Worm (Caenorhabditis elegans): ENCODE results near the gene fipr-25.

The fipr-25 gene

DNA sequence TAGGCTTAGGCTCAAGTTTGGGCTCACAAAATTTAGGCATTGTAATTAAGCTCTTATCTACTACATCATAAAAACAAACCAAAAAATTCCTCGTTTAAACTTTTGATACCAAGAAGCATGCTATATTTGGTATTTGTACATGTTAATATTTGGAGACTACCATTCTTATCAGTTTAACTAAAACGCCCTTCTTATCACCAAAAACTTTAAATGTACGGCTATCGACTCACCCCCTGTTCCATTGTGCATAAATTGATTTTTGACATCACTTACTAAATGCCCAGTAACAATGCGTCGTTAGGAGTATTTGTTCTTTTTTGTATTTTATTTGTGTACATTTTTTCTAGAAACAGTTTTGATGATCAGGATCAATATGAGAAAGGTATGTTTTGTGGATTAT, 30.2 kb upstream of the fipr-25 start, which contains the start of gene T06A1.5:
Gene T06A1.5, plus strand, starts transcription at position 209 of the 400 bp plus-strand sequence.
- TF ChIP-seq F13C5.2 (tag; optimal IDR thresholded peaks at IDR 0.05), result no peak
- no peak for TF ChIP-seq tbx-37 (GFP tag; conservative IDR thresholded peaks at IDR 0.05)
- no peak for TF ChIP-seq ama-1 (optimal IDR thresholded peaks at IDR 0.05)
- TF ChIP-seq pes-1 (GFP tag; IDR thresholded peaks at IDR 0.05), result no peak
- no peak for TF ChIP-seq flt-1 (GFP tag; IDR thresholded peaks at IDR 0.05)
- no peak for TF ChIP-seq scrt-1 (GFP tag; IDR thresholded peaks at IDR 0.05)
- TF ChIP-seq ets-7 (tag; optimal IDR thresholded peaks at IDR 0.05), result no peak
- no peak for TF ChIP-seq ceh-13 (GFP tag; optimal IDR thresholded peaks at IDR 0.05)
- no peak for TF ChIP-seq B0310.2 (tag; optimal IDR thresholded peaks at IDR 0.05)
- no peak for TF ChIP-seq hmbx-1 (tag; optimal IDR thresholded peaks at IDR 0.05)
- no peak for TF ChIP-seq ceh-36 (tag; optimal IDR thresholded peaks at IDR 0.05)

DNA sequence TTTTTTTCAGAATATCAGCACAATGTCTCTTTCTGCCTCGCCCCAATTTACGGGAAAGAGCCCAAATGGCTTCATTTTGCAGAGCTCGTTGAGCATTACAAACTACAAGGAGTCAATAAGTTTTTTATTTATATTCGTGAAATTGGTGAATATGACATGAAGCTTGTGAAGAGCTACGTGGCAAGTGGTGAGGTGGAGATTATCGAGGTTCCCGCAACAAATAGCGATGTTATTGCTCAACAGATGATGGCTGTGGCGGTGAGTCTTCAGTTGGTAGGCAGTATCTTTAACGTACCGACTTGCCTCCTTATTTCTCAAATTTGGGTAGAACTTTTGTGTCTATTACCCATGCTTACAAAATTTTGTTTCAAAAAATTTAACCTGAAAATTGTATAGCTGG, 28.7 kb upstream of the fipr-25 start:
- no peak for TF ChIP-seq tbx-37 (GFP tag; conservative IDR thresholded peaks at IDR 0.05)
- no peak for TF ChIP-seq B0310.2 (tag; optimal IDR thresholded peaks at IDR 0.05)
- TF ChIP-seq sea-1 (GFP tag; conservative IDR thresholded peaks at IDR 0.05), result no peak
- TF ChIP-seq hmg-4 (GFP tag; optimal IDR thresholded peaks at IDR 0.05), result no peak
- no peak for TF ChIP-seq ets-7 (tag; optimal IDR thresholded peaks at IDR 0.05)
- no peak for TF ChIP-seq aly-1 (tag; optimal IDR thresholded peaks at IDR 0.05)
- no peak for TF ChIP-seq pes-1 (GFP tag; IDR thresholded peaks at IDR 0.05)
- no peak for TF ChIP-seq scrt-1 (GFP tag; IDR thresholded peaks at IDR 0.05)
- TF ChIP-seq ceh-13 (GFP tag; optimal IDR thresholded peaks at IDR 0.05), result no peak
- TF ChIP-seq tra-4 (tag; optimal IDR thresholded peaks at IDR 0.05), result no peak

DNA sequence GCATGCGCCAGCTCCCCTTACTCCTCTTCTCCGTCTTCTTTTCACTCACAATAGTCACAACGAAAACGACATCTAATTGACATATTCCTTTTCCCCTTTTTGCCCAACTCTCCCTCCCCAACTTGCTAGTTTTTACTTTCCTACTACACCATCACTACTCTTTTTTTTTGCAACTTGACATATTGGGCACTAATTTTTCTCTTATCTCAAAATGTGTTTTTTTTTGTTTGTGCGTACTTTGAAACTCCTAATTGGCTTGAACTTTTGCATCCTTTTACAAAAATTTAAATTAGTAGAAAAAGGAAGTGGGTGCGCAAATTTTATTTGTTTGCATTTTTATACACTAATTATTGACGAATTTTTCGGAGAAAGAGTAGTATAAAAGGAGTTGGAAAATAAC, 21.7 kb upstream of the fipr-25 start:
- TF ChIP-seq hnd-1 (tag; optimal IDR thresholded peaks at IDR 0.05) (no peak), pes-1 (GFP tag; IDR thresholded peaks at IDR 0.05) (no peak), hmbx-1 (tag; optimal IDR thresholded peaks at IDR 0.05) (no peak), ama-1 (optimal IDR thresholded peaks at IDR 0.05) (no peak), hmg-4 (GFP tag; optimal IDR thresholded peaks at IDR 0.05) (no peak)

DNA sequence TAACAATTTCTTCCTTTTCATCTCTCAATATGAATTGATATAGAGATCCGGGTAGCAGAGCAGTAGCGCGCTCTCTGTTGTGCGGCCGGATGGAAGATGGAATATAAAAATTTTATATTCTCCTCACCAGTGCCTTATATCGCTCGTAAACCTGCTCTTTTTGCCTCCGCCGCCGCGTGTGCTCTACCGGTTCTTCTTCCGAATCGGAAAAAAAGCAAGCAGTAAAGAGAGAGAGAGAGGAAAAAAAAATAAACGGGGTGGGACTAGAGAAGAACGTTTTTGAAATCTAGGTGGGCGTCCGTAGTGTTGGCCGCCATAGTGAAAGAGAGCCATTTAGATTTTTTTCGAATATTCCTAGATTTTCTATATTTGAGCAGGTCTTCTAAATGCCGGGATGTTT, 19.2 kb upstream of the fipr-25 start, which contains the start of gene glb-25:
Gene glb-25, plus strand, starts transcription at position 301 of the 400 bp plus-strand sequence.
- TF ChIP-seq tbx-37 (GFP tag; conservative IDR thresholded peaks at IDR 0.05), result no peak
- no peak for TF ChIP-seq aly-1 (tag; optimal IDR thresholded peaks at IDR 0.05)
- TF ChIP-seq tbx-11 (GFP tag; IDR thresholded peaks at IDR 0.05), result no peak
- TF ChIP-seq ceh-36 (tag; optimal IDR thresholded peaks at IDR 0.05), result no peak
- TF ChIP-seq F13C5.2 (tag; optimal IDR thresholded peaks at IDR 0.05), result no peak
- TF ChIP-seq tra-4 (tag; optimal IDR thresholded peaks at IDR 0.05), result no peak
- no peak for TF ChIP-seq hmg-4 (GFP tag; optimal IDR thresholded peaks at IDR 0.05)
- no peak for TF ChIP-seq hnd-1 (tag; optimal IDR thresholded peaks at IDR 0.05)
- no peak for TF ChIP-seq pes-1 (GFP tag; IDR thresholded peaks at IDR 0.05)
- TF ChIP-seq ets-7 (tag; optimal IDR thresholded peaks at IDR 0.05), result no peak
- no peak for TF ChIP-seq sea-1 (GFP tag; conservative IDR thresholded peaks at IDR 0.05)
- no peak for TF ChIP-seq hmbx-1 (tag; optimal IDR thresholded peaks at IDR 0.05)
- no peak for TF ChIP-seq scrt-1 (GFP tag; IDR thresholded peaks at IDR 0.05)
- no peak for TF ChIP-seq ceh-13 (GFP tag; optimal IDR thresholded peaks at IDR 0.05)
- TF ChIP-seq ama-1 (optimal IDR thresholded peaks at IDR 0.05), result no peak
- no peak for TF ChIP-seq B0310.2 (tag; optimal IDR thresholded peaks at IDR 0.05)
- TF ChIP-seq flt-1 (GFP tag; IDR thresholded peaks at IDR 0.05), result no peak

DNA sequence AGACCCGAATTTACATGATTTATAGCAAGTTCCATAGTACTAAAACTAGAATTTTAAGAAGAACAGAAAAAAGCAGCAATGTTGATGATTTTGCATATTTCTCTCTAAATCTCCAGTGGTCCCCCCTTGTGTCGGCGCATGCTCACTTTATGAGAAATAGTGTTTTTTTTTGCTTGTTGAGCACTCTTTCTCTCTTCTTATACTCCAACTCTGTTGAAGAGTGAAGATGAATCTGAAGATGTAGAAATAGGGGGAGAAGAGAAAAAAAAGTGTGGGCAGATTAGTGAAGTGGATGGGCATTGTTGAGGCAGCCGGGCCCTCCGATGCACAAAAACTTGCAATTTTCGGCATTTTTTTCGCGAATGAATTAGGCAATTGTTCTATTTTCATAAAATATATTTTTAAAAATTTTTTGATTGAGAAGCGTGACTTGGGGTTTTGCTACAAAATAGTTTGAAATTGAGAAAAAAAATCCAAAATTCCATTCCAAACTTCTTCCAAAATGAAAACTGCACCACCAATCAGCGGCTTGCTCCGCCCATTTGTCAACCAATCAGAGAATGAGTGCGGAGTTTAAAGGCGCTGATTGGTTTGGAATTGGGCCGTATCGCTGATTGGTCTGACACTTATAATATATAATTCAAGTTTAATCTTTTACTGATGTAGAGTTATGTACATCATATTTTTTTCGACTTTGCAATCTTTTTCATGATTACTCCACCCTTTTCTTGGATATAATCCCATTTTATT, 16.6 kb upstream of the fipr-25 start:
- TF ChIP-seq aly-1 (tag; optimal IDR thresholded peaks at IDR 0.05) (no peak), tbx-11 (GFP tag; IDR thresholded peaks at IDR 0.05) (no peak), ceh-13 (GFP tag; optimal IDR thresholded peaks at IDR 0.05) (no peak), hnd-1 (tag; optimal IDR thresholded peaks at IDR 0.05) (no peak), B0310.2 (tag; optimal IDR thresholded peaks at IDR 0.05) (no peak)

DNA sequence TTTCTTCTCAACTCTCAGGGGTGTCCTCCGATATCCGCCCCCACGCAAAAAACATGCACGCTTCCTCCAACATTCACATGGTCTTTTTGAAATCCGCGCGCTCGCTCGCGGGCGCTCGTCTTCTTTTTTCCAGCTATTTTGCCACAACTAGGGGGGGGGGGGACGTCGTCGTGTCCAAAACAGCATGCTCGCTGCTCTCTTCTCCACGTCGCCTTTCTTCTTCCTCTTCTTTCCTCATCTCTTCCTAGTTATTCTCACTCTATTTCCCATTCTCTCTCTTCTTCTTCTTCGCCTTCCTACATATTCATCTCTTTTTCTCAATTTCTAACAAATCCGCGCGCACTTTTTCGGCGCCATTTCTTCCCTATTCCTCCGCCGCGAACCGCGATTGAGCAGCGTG, 13.7 kb upstream of the fipr-25 start:
- TF ChIP-seq ceh-36 (tag; optimal IDR thresholded peaks at IDR 0.05), result no peak

DNA sequence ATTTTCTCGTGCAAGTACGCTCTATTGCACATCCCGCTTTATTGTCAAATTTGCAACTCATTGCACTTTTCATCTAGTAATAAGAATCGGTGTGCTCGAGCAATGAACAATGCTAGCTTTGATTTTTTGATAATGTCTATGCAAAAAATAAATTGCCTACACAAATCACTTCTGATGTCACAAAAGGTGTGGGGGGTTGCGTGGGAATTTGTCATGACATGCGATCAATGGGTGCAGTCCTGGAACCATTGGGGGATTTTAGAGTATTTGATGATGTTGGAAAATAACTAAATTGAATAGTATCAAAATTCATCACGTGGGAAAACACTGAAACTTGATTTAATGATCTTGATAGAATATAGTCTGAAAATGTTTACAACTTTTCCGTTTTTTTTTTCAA, 11.3 kb upstream of the fipr-25 start:
- TF ChIP-seq sea-1 (GFP tag; conservative IDR thresholded peaks at IDR 0.05), result no peak
- TF ChIP-seq B0310.2 (tag; optimal IDR thresholded peaks at IDR 0.05), result no peak
- TF ChIP-seq F13C5.2 (tag; optimal IDR thresholded peaks at IDR 0.05), result no peak
- no peak for TF ChIP-seq ceh-13 (GFP tag; optimal IDR thresholded peaks at IDR 0.05)
- TF ChIP-seq scrt-1 (GFP tag; IDR thresholded peaks at IDR 0.05), result no peak

DNA sequence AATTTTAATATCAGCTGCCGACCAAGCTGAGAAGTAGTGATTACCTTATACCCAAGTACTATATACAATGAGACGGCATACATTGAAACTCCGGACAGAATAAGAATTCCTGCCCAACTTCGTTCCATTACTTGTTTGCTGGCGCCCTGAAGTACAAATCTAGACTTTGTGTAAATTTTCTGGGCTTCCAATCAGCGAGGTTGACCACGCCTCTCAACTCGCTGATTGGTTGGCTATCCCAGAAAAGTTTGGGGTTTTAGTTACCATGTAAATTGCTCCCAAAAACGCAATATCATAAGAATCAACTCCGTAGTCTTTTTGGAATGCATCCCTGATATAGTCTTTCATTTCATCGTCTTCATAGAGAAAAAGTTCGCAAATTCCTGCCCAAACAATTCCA, 2.0 kb upstream of the fipr-25 start:
- TF ChIP-seq ceh-13 (GFP tag; optimal IDR thresholded peaks at IDR 0.05), result no peak
- TF ChIP-seq flt-1 (GFP tag; IDR thresholded peaks at IDR 0.05), result no peak
- TF ChIP-seq sea-1 (GFP tag; conservative IDR thresholded peaks at IDR 0.05), result no peak
- no peak for TF ChIP-seq scrt-1 (GFP tag; IDR thresholded peaks at IDR 0.05)
- TF ChIP-seq hnd-1 (tag; optimal IDR thresholded peaks at IDR 0.05), result no peak
- TF ChIP-seq hmbx-1 (tag; optimal IDR thresholded peaks at IDR 0.05), result no peak
- no peak for TF ChIP-seq F13C5.2 (tag; optimal IDR thresholded peaks at IDR 0.05)
- TF ChIP-seq tbx-37 (GFP tag; conservative IDR thresholded peaks at IDR 0.05), result no peak
- no peak for TF ChIP-seq B0310.2 (tag; optimal IDR thresholded peaks at IDR 0.05)
- no peak for TF ChIP-seq aly-1 (tag; optimal IDR thresholded peaks at IDR 0.05)
- no peak for TF ChIP-seq hmg-4 (GFP tag; optimal IDR thresholded peaks at IDR 0.05)
- TF ChIP-seq tbx-11 (GFP tag; IDR thresholded peaks at IDR 0.05), result no peak
- TF ChIP-seq ama-1 (optimal IDR thresholded peaks at IDR 0.05), result no peak
- TF ChIP-seq tra-4 (tag; optimal IDR thresholded peaks at IDR 0.05), result no peak
- no peak for TF ChIP-seq ceh-36 (tag; optimal IDR thresholded peaks at IDR 0.05)
- TF ChIP-seq ets-7 (tag; optimal IDR thresholded peaks at IDR 0.05), result no peak
- TF ChIP-seq pes-1 (GFP tag; IDR thresholded peaks at IDR 0.05), result no peak

All from whole organism, early embryonic.